Worm (Caenorhabditis elegans) whole organism, mixed stage, embryonic: ENCODE results near the gene F42A10.7.

ENCODE experiments used
- blmp-1 ChIP-seq: fragments of 150-350 bp; optimal IDR thresholded peaks from 2 replicates; lab custom pipeline; 2014; ENCODE audit warnings: missing biosample characterization, missing genetic modification characterization
- ces-1 ChIP-seq: fragments of 150-350 bp; optimal IDR thresholded peaks from 2 replicates; lab custom pipeline; 2014; ENCODE audit warnings: missing biosample characterization, missing genetic modification reagents, missing genetic modification characterization
- elt-1 ChIP-seq: sonication (generic microtip); optimal IDR thresholded peaks from 2 replicates; lab custom pipeline; 2017; ENCODE audit warnings: missing genetic modification characterization, mild to moderate bottlenecking, missing compliant biosample characterization, antibody characterized with exemption, moderate library complexity, borderline replicate concordance; ENCODE audit not compliant: insufficient read depth
- elt-3 ChIP-seq: fragments of 150-350 bp; optimal IDR thresholded peaks from 2 replicates; lab custom pipeline; 2014; ENCODE audit warnings: missing biosample characterization, missing genetic modification characterization
- lin-13 ChIP-seq: fragments of 150-350 bp; optimal IDR thresholded peaks from 2 replicates; lab custom pipeline; 2014; ENCODE audit warnings: missing biosample characterization, missing genetic modification characterization
- lsy-2 ChIP-seq: fragments of 150-350 bp; optimal IDR thresholded peaks from 2 replicates; lab custom pipeline; 2014; ENCODE audit warnings: missing biosample characterization, missing genetic modification characterization
- mab-5 ChIP-seq: fragments of 150-350 bp; optimal IDR thresholded peaks from 2 replicates; lab custom pipeline; 2014; ENCODE audit warnings: missing biosample characterization, missing genetic modification characterization
- nhr-2 ChIP-seq: fragments of 150-350 bp; optimal IDR thresholded peaks from 2 replicates; lab custom pipeline; 2014; ENCODE audit warnings: missing biosample characterization, missing genetic modification characterization
- nhr-237 ChIP-seq: fragments of 150-350 bp; optimal IDR thresholded peaks from 2 replicates; lab custom pipeline; 2014; ENCODE audit warnings: missing biosample characterization, missing genetic modification characterization
- nhr-28 ChIP-seq: fragments of 150-350 bp; optimal IDR thresholded peaks from 2 replicates; lab custom pipeline; 2014; ENCODE audit warnings: missing biosample characterization, missing genetic modification characterization
- nhr-76 ChIP-seq: sonication (generic microtip); optimal IDR thresholded peaks from 2 replicates; lab custom pipeline; 2017; ENCODE audit warnings: missing biosample characterization, missing genetic modification characterization
- unc-62 ChIP-seq: fragments of 150-350 bp; optimal IDR thresholded peaks from 2 replicates; lab custom pipeline; 2014; ENCODE audit warnings: missing biosample characterization, missing genetic modification reagents, missing genetic modification characterization

DNA sequence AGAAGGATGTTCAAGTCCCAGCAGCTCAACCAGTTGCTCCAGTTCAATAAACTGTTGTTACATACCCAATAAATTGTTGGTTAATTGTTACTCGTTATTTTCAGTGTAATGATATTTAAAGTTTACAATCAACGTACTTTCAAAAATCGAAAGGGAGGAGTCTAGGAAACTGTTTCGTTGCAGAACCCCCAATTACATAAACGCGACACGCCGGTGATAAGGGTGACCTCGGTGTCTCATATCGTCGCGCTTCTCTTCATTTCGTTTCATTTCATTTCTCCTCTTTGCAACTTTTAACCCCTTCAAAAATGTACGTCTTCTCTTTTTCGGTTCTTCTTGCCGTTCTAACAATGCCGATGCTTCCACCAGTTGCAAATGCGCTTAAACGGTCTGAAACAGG is 29.4 kb upstream of the F42A10.7 start, which contains the start of gene C23G10.2:
- TF ChIP-seq nhr-237 (no peak), nhr-28 (tag; lab: Kevin White, UChicago) (no peak), nhr-76 (tag; lab: Kevin White, UChicago) (no peak), blmp-1 (tag; lab: Kevin White, UChicago) (no peak), elt-1 (tag; lab: Kevin White, UChicago) (no peak), ces-1 (GFP tag; lab: Kevin White, UChicago) (no peak), nhr-2 (no peak), mab-5 (no peak), unc-62 (GFP tag; lab: Kevin White, UChicago) (no peak), lsy-2 (tag; lab: Kevin White, UChicago) (no peak), lin-13 (tag; lab: Kevin White, UChicago) (no peak), elt-3 (tag; lab: Kevin White, UChicago) (no peak)
